Fruit fly (Drosophila melanogaster) whole organism, adult: ENCODE data around the gene Spn.

Experiments
- CG11617 ChIP-seq: fragments of 200-800 bp; sonication (Bioruptor generic); optimal IDR thresholded peaks from 2 replicates; lab custom pipeline; 2017; ENCODE audit warnings: mild to moderate bottlenecking, missing biosample characterization, missing genetic modification reagents, missing genetic modification characterization
- CG12768 ChIP-seq: fragments of 200-800 bp; sonication (Bioruptor generic); optimal IDR thresholded peaks from 2 replicates; lab custom pipeline; 2017; ENCODE audit warnings: missing biosample characterization, missing genetic modification characterization, mild to moderate bottlenecking, moderate library complexity, missing genetic modification reagents
- CG14711 ChIP-seq: fragments of 200-800 bp; sonication (Bioruptor generic); optimal IDR thresholded peaks from 2 replicates; lab custom pipeline; 2018; ENCODE audit warnings: missing biosample characterization, mild to moderate bottlenecking, missing genetic modification characterization, moderate library complexity
- CG1620 ChIP-seq: fragments of 200-800 bp; sonication (Bioruptor generic); optimal IDR thresholded peaks from 2 replicates; lab custom pipeline; 2016; ENCODE audit warnings: missing biosample characterization, missing genetic modification characterization
- CG33017 ChIP-seq: fragments of 200-800 bp; sonication (Bioruptor generic); optimal IDR thresholded peaks from 2 replicates; lab custom pipeline; 2018; ENCODE audit warnings: missing biosample characterization, mild to moderate bottlenecking, missing genetic modification characterization, moderate library complexity
- CG5204 ChIP-seq: fragments of 200-800 bp; sonication (Bioruptor generic); optimal IDR thresholded peaks from 2 replicates; lab custom pipeline; 2016; ENCODE audit warnings: missing biosample characterization, missing genetic modification characterization
- CG7045 ChIP-seq: fragments of 200-800 bp; sonication (Bioruptor generic); optimal IDR thresholded peaks from 2 replicates; lab custom pipeline; 2017; ENCODE audit warnings: missing biosample characterization, mild to moderate bottlenecking, missing genetic modification characterization
- CG7101 ChIP-seq: fragments of 200-800 bp; sonication (Bioruptor generic); optimal IDR thresholded peaks from 2 replicates; lab custom pipeline; 2018; ENCODE audit warnings: missing biosample characterization, mild to moderate bottlenecking, missing genetic modification characterization, moderate library complexity
- Clk ChIP-seq: fragments of 200-800 bp; sonication (Bioruptor generic); optimal IDR thresholded peaks from 2 replicates; lab custom pipeline; 2017; ENCODE audit warnings: missing biosample characterization, missing genetic modification characterization
- Crg-1 ChIP-seq: fragments of 200-800 bp; sonication (Bioruptor generic); optimal IDR thresholded peaks from 2 replicates; lab custom pipeline; 2016; ENCODE audit warnings: missing biosample characterization, missing genetic modification characterization
- Hr96 ChIP-seq: fragments of 200-800 bp; sonication (Bioruptor generic); optimal IDR thresholded peaks from 2 replicates; lab custom pipeline; 2016; ENCODE audit warnings: missing biosample characterization, missing genetic modification characterization
- Mnt ChIP-seq: fragments of 200-800 bp; sonication (Bioruptor generic); optimal IDR thresholded peaks from 2 replicates; lab custom pipeline; 2016; ENCODE audit warnings: missing biosample characterization, mild to moderate bottlenecking, missing genetic modification characterization
- bab1 ChIP-seq: fragments of 200-800 bp; sonication (Bioruptor generic); optimal IDR thresholded peaks from 3 replicates; lab custom pipeline; 2019; ENCODE audit warnings: missing biosample characterization, mild to moderate bottlenecking, missing genetic modification characterization, moderate library complexity
- cic ChIP-seq: fragments of 200-800 bp; sonication (Bioruptor generic); optimal IDR thresholded peaks from 2 replicates; lab custom pipeline; 2017; ENCODE audit warnings: missing biosample characterization, mild to moderate bottlenecking, missing genetic modification characterization, moderate library complexity
- cnc ChIP-seq, 2 experiments: fragments of >200 bp; optimal IDR thresholded peaks; 2 replicates each; lab custom pipeline; 2017
- kay ChIP-seq: fragments of 200-800 bp; sonication (Bioruptor generic); peaks from one replicate; lab custom pipeline; 2016; ENCODE audit warnings: missing biosample characterization, missing genetic modification characterization, borderline replicate concordance
- ovo ChIP-seq: fragments of 200-800 bp; sonication (Bioruptor generic); optimal IDR thresholded peaks from 2 replicates; lab custom pipeline; 2016; ENCODE audit warnings: missing biosample characterization, missing genetic modification characterization
- pad ChIP-seq: fragments of 200-800 bp; sonication (Bioruptor generic); optimal IDR thresholded peaks from 3 replicates; lab custom pipeline; 2017; ENCODE audit warnings: missing biosample characterization, missing genetic modification characterization, mild to moderate bottlenecking, moderate library complexity, missing genetic modification reagents
- tj ChIP-seq: fragments of 200-800 bp; sonication (Bioruptor generic); optimal IDR thresholded peaks from 3 replicates; lab custom pipeline; 2017; ENCODE audit warnings: missing biosample characterization, mild to moderate bottlenecking, missing genetic modification characterization, moderate library complexity
- toe ChIP-seq: fragments of 200-800 bp; sonication (Bioruptor generic); optimal IDR thresholded peaks from 2 replicates; lab custom pipeline; 2016; ENCODE audit warnings: missing biosample characterization, missing genetic modification characterization

Gene Spn

dm6 chr3L:2581343-2581825 lies 27.3 kb upstream of the Spn start:
- TF ChIP-seq CG33017 (tag; lab: Kevin White, UChicago) (peak; percentile 43), ovo (no peak), bab1 (GFP tag; lab: Kevin White, UChicago) (peak; percentile 16), CG5204 (GFP tag; lab: Kevin White, UChicago) (no peak), Mnt (GFP tag; lab: Kevin White, UChicago) (no peak), Clk (peak; percentile 6), CG1620 (GFP tag; lab: Kevin White, UChicago) (no peak), cnc (optimal IDR thresholded peaks at IDR 0.05; lab: Kevin White, UChicago) (no peak), CG12768 (GFP tag; lab: Kevin White, UChicago) (peak; percentile 31), pad (peak; percentile 20), CG14711 (peak; percentile 60), toe (no peak), CG11617 (peak; percentile 54), cic (GFP tag; lab: Kevin White, UChicago) (peak; percentile 18), Hr96 (GFP tag; lab: Kevin White, UChicago) (peak; percentile 11), Crg-1 (GFP tag; lab: Kevin White, UChicago) (no peak), tj (GFP tag; lab: Kevin White, UChicago) (peak; percentile 52), kay (GFP tag; lab: Kevin White, UChicago) (no peak), CG7101 (peak; percentile 65), CG7045 (peak; percentile 62)

dm6 chr3L:2579557-2580224 lies 25.6 kb upstream of the Spn start:
- TF ChIP-seq CG7101: no peak
- TF ChIP-seq CG7045: no peak
- TF ChIP-seq CG11617: no peak
- TF ChIP-seq bab1 (GFP tag; lab: Kevin White, UChicago): no peak
- no peak for TF ChIP-seq cic (GFP tag; lab: Kevin White, UChicago)
- TF ChIP-seq Clk: no peak
- no peak for TF ChIP-seq CG5204 (GFP tag; lab: Kevin White, UChicago)
- no peak for TF ChIP-seq Mnt (GFP tag; lab: Kevin White, UChicago)
- no peak for TF ChIP-seq CG12768 (GFP tag; lab: Kevin White, UChicago)
- TF ChIP-seq toe: no peak
- no peak for TF ChIP-seq Crg-1 (GFP tag; lab: Kevin White, UChicago)
- TF ChIP-seq Hr96 (GFP tag; lab: Kevin White, UChicago): no peak
- TF ChIP-seq CG33017 (tag; lab: Kevin White, UChicago): no peak

- TF ChIP-seq kay (GFP tag; lab: Kevin White, UChicago) (peak; percentile 73), CG14711 (peak; percentile 18), cnc (optimal IDR thresholded peaks at IDR 0.05; lab: Kevin White, UChicago) (no peak), CG7101 (peak; percentile 6)
These were observed 24.6 kb upstream of the Spn start for dm6 chr3L:2578737-2579136.

dm6 chr3L:2578315-2578714 lies 24.2 kb upstream of the Spn start:
- TF ChIP-seq Clk: no peak
- no peak for TF ChIP-seq CG11617
- TF ChIP-seq Hr96 (GFP tag; lab: Kevin White, UChicago): no peak
- no peak for TF ChIP-seq CG1620 (GFP tag; lab: Kevin White, UChicago)
- TF ChIP-seq toe: no peak
- TF ChIP-seq Crg-1 (GFP tag; lab: Kevin White, UChicago): no peak
- no peak for TF ChIP-seq ovo
- no peak for TF ChIP-seq tj (GFP tag; lab: Kevin White, UChicago)
- no peak for TF ChIP-seq CG12768 (GFP tag; lab: Kevin White, UChicago)
- no peak for TF ChIP-seq bab1 (GFP tag; lab: Kevin White, UChicago)
- no peak for TF ChIP-seq cic (GFP tag; lab: Kevin White, UChicago)
- no peak for TF ChIP-seq Mnt (GFP tag; lab: Kevin White, UChicago)
- TF ChIP-seq CG5204 (GFP tag; lab: Kevin White, UChicago): no peak
- TF ChIP-seq CG7101: no peak
- TF ChIP-seq CG14711: no peak
- TF ChIP-seq kay (GFP tag; lab: Kevin White, UChicago): no peak
- TF ChIP-seq CG33017 (tag; lab: Kevin White, UChicago): no peak
- no peak for TF ChIP-seq CG7045
- no peak for TF ChIP-seq cnc (optimal IDR thresholded peaks at IDR 0.05; lab: Kevin White, UChicago)
- no peak for TF ChIP-seq pad

dm6 chr3L:2577096-2577831 lies 23.2 kb upstream of the Spn start:
- TF ChIP-seq CG7101: no peak
- TF ChIP-seq CG11617: no peak
- no peak for TF ChIP-seq Hr96 (GFP tag; lab: Kevin White, UChicago)
- no peak for TF ChIP-seq CG1620 (GFP tag; lab: Kevin White, UChicago)
- TF ChIP-seq Mnt (GFP tag; lab: Kevin White, UChicago): no peak
- no peak for TF ChIP-seq Crg-1 (GFP tag; lab: Kevin White, UChicago)
- TF ChIP-seq kay (GFP tag; lab: Kevin White, UChicago): peak; percentile 53
- TF ChIP-seq tj (GFP tag; lab: Kevin White, UChicago): no peak

dm6 chr3L:2575240-2575639 lies 21.1 kb upstream of the Spn start:
- TF ChIP-seq kay (GFP tag; lab: Kevin White, UChicago) (peak; percentile 53), toe (no peak)
